Worm (Caenorhabditis elegans) whole organism, L2 larva: Measurements from ENCODE around the gene cul-3.

Experiments used
- ama-1 ChIP-seq: fragments of 150-350 bp; optimal IDR thresholded peaks from 2 replicates; lab custom pipeline; 2018; ENCODE audit warnings: inconsistent platforms
- ceh-82 ChIP-seq: fragments of 150-350 bp; optimal IDR thresholded peaks from 2 replicates; lab custom pipeline; 2014; ENCODE audit warnings: missing biosample characterization, missing genetic modification characterization
- lin-39 ChIP-seq: fragments of 150-350 bp; optimal IDR thresholded peaks from 2 replicates; lab custom pipeline; 2014; ENCODE audit warnings: missing biosample characterization, missing genetic modification reagents, missing genetic modification characterization
- unc-62 ChIP-seq: fragments of 150-350 bp; optimal IDR thresholded peaks from 2 replicates; lab custom pipeline; 2014; ENCODE audit warnings: missing biosample characterization, missing genetic modification reagents, missing genetic modification characterization

DNA sequence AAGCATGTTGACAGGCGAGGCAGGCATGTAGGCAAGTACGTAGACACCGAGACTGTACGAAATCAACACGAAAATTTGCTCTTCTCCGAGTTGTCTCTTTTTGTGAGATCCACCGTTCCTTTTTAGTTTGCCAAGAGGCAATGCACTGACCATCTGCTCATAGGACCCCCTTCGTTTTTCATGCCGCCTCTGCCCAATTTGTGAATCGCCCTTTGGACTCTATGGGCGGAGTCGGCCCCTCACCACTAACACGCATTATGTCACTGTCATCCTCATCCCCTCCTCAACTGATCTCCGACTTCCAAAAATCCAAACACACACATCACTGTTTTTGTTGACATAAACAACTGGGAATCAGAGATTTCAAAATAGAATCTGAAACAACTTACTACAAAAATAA lies 23.4 kb upstream of the cul-3 start:
- TF ChIP-seq lin-39 (tag; lab: Kevin White, UChicago) (no peak), unc-62 (GFP tag; lab: Kevin White, UChicago) (no peak), ama-1 (lab: Kevin White, UChicago) (no peak), ceh-82 (tag; lab: Kevin White, UChicago) (no peak)
